Worm (Caenorhabditis elegans) whole organism, mixed stage, embryonic: Measurements from ENCODE around the gene sshk-1.

Experiments used
- M03D4.4 ChIP-seq: sonication (generic microtip); optimal IDR thresholded peaks from 2 replicates; lab custom pipeline; 2017; ENCODE audit warnings: mild to moderate bottlenecking, missing genetic modification characterization, missing compliant biosample characterization
- bed-3 ChIP-seq: fragments of 200-800 bp; sonication (Bioruptor generic); optimal IDR thresholded peaks from 3 replicates; lab custom pipeline; 2018; ENCODE audit warnings: mild to moderate bottlenecking, missing genetic modification characterization, moderate library complexity, missing compliant biosample characterization
- ceh-39 ChIP-seq: fragments of 150-350 bp; optimal IDR thresholded peaks from 2 replicates; lab custom pipeline; 2014; ENCODE audit warnings: missing biosample characterization, missing genetic modification characterization
- ceh-83 ChIP-seq: fragments of 200-800 bp; sonication (Bioruptor generic); optimal IDR thresholded peaks from 2 replicates; lab custom pipeline; 2018; ENCODE audit warnings: mild to moderate bottlenecking, missing genetic modification characterization, missing compliant biosample characterization
- ces-1 ChIP-seq: fragments of 150-350 bp; optimal IDR thresholded peaks from 2 replicates; lab custom pipeline; 2014; ENCODE audit warnings: missing biosample characterization, missing genetic modification reagents, missing genetic modification characterization
- drap-1 ChIP-seq: fragments of 200-800 bp; sonication (Bioruptor generic); optimal IDR thresholded peaks from 3 replicates; lab custom pipeline; 2018; ENCODE audit warnings: mild to moderate bottlenecking, missing genetic modification characterization, missing compliant biosample characterization
- elt-1 ChIP-seq: sonication (generic microtip); optimal IDR thresholded peaks from 2 replicates; lab custom pipeline; 2017; ENCODE audit warnings: missing genetic modification characterization, mild to moderate bottlenecking, missing compliant biosample characterization, antibody characterized with exemption, moderate library complexity, borderline replicate concordance; ENCODE audit not compliant: insufficient read depth
- elt-3 ChIP-seq: fragments of 150-350 bp; optimal IDR thresholded peaks from 2 replicates; lab custom pipeline; 2014; ENCODE audit warnings: missing biosample characterization, missing genetic modification characterization
- flh-1 ChIP-seq: fragments of 200-800 bp; sonication (Bioruptor generic); optimal IDR thresholded peaks from 2 replicates; lab custom pipeline; 2018; ENCODE audit warnings: mild to moderate bottlenecking, missing genetic modification characterization, moderate library complexity, missing compliant biosample characterization
- hlh-1 ChIP-seq: fragments of 150-350 bp; optimal IDR thresholded peaks from 2 replicates; lab custom pipeline; 2014; ENCODE audit warnings: missing biosample characterization, missing genetic modification reagents, missing genetic modification characterization
- lin-13 ChIP-seq: fragments of 150-350 bp; optimal IDR thresholded peaks from 2 replicates; lab custom pipeline; 2014; ENCODE audit warnings: missing biosample characterization, missing genetic modification characterization
- lin-32 ChIP-seq: fragments of 200-800 bp; sonication (Bioruptor generic); optimal IDR thresholded peaks from 2 replicates; lab custom pipeline; 2018; ENCODE audit warnings: mild to moderate bottlenecking, missing genetic modification characterization, missing compliant biosample characterization
- lsy-2 ChIP-seq: fragments of 150-350 bp; optimal IDR thresholded peaks from 2 replicates; lab custom pipeline; 2014; ENCODE audit warnings: missing biosample characterization, missing genetic modification characterization
- mab-5 ChIP-seq: fragments of 150-350 bp; optimal IDR thresholded peaks from 2 replicates; lab custom pipeline; 2014; ENCODE audit warnings: missing biosample characterization, missing genetic modification characterization
- mep-1 ChIP-seq: fragments of 150-350 bp; optimal IDR thresholded peaks from 2 replicates; lab custom pipeline; 2017; ENCODE audit warnings: missing biosample characterization, missing genetic modification reagents, missing genetic modification characterization, inconsistent platforms
- mls-2 ChIP-seq: sonication (generic microtip); optimal IDR thresholded peaks from 2 replicates; lab custom pipeline; 2016; ENCODE audit warnings: mild to moderate bottlenecking, missing genetic modification characterization, moderate library complexity, missing compliant biosample characterization
- nhr-12 ChIP-seq: fragments of 150-350 bp; optimal IDR thresholded peaks from 2 replicates; lab custom pipeline; 2014; ENCODE audit warnings: missing biosample characterization, missing genetic modification characterization
- nhr-2 ChIP-seq: fragments of 150-350 bp; optimal IDR thresholded peaks from 2 replicates; lab custom pipeline; 2014; ENCODE audit warnings: missing biosample characterization, missing genetic modification characterization
- nhr-237 ChIP-seq: fragments of 150-350 bp; optimal IDR thresholded peaks from 2 replicates; lab custom pipeline; 2014; ENCODE audit warnings: missing biosample characterization, missing genetic modification characterization
- nhr-28 ChIP-seq: fragments of 150-350 bp; optimal IDR thresholded peaks from 2 replicates; lab custom pipeline; 2014; ENCODE audit warnings: missing biosample characterization, missing genetic modification characterization
- nhr-76 ChIP-seq: sonication (generic microtip); optimal IDR thresholded peaks from 2 replicates; lab custom pipeline; 2017; ENCODE audit warnings: missing biosample characterization, missing genetic modification characterization
- pha-4 ChIP-seq: fragments of 150-350 bp; optimal IDR thresholded peaks from 2 replicates; lab custom pipeline; 2018; ENCODE audit warnings: missing biosample characterization, missing genetic modification reagents, missing genetic modification characterization
- sem-2 ChIP-seq: fragments of 200-800 bp; sonication (Bioruptor generic); optimal IDR thresholded peaks from 2 replicates; lab custom pipeline; 2018; ENCODE audit warnings: mild to moderate bottlenecking, missing genetic modification characterization, missing compliant biosample characterization
- snpc-4 ChIP-seq: fragments of 150-350 bp; optimal IDR thresholded peaks from 2 replicates; lab custom pipeline; 2014; ENCODE audit warnings: missing biosample characterization, missing genetic modification characterization
- sptf-1 ChIP-seq: sonication (generic microtip); optimal IDR thresholded peaks from 2 replicates; lab custom pipeline; 2017; ENCODE audit warnings: mild to moderate bottlenecking, missing genetic modification characterization, moderate library complexity, missing compliant biosample characterization
- tbx-8 ChIP-seq: fragments of 200-800 bp; sonication (Bioruptor generic); optimal IDR thresholded peaks from 2 replicates; lab custom pipeline; 2018; ENCODE audit warnings: mild to moderate bottlenecking, missing genetic modification characterization, moderate library complexity, missing compliant biosample characterization
- unc-120 ChIP-seq: sonication (generic microtip); optimal IDR thresholded peaks from 2 replicates; lab custom pipeline; 2017; ENCODE audit warnings: missing genetic modification characterization, missing compliant biosample characterization; ENCODE audit not compliant: poor library complexity, severe bottlenecking
- unc-39 ChIP-seq: fragments of 150-350 bp; optimal IDR thresholded peaks from 2 replicates; lab custom pipeline; 2014; ENCODE audit warnings: missing biosample characterization, missing genetic modification characterization
- unc-62 ChIP-seq: fragments of 150-350 bp; optimal IDR thresholded peaks from 2 replicates; lab custom pipeline; 2014; ENCODE audit warnings: missing biosample characterization, missing genetic modification reagents, missing genetic modification characterization
- ztf-11 ChIP-seq: fragments of 150-350 bp; optimal IDR thresholded peaks from 2 replicates; lab custom pipeline; 2014; ENCODE audit warnings: missing biosample characterization, missing genetic modification characterization

The sshk-1 gene

ce11 chrV:20778257-20778697, 37.7 kb upstream of the sshk-1 start:
- peak; percentile 58 for TF ChIP-seq lsy-2 (tag; lab: Kevin White, UChicago)
- peak; percentile 87 for TF ChIP-seq mep-1
- peak; percentile 88 for TF ChIP-seq unc-120 (tag; lab: Kevin White, UChicago)
- peak; percentile 80 for TF ChIP-seq hlh-1 (tag; lab: Kevin White, UChicago)
- TF ChIP-seq ces-1 (GFP tag; lab: Kevin White, UChicago), result peak; percentile 95
- no peak for TF ChIP-seq sem-2 (GFP tag; lab: Kevin White, UChicago)
- TF ChIP-seq ceh-83 (GFP tag; lab: Kevin White, UChicago), result no peak
- no peak for TF ChIP-seq mls-2 (tag; lab: Kevin White, UChicago)
- TF ChIP-seq nhr-76 (tag; lab: Kevin White, UChicago), result no peak
- peak; percentile 88 for TF ChIP-seq nhr-237 (tag; lab: Kevin White, UChicago)
- TF ChIP-seq pha-4 (tag; lab: Kevin White, UChicago), result no peak
- peak; percentile 48 for TF ChIP-seq lin-13 (tag; lab: Kevin White, UChicago)
- peak; percentile 28 for TF ChIP-seq ceh-39 (tag; lab: Kevin White, UChicago)
- TF ChIP-seq M03D4.4, result no peak
- peak; percentile 21 for TF ChIP-seq elt-3 (tag; lab: Kevin White, UChicago)
- TF ChIP-seq mab-5 (tag; lab: Kevin White, UChicago), result peak; percentile 27
- no peak for TF ChIP-seq flh-1 (GFP tag; lab: Kevin White, UChicago)
- no peak for TF ChIP-seq nhr-28 (tag; lab: Kevin White, UChicago)
- TF ChIP-seq sptf-1, result peak; percentile 52
- no peak for TF ChIP-seq bed-3 (GFP tag; lab: Kevin White, UChicago)
- no peak for TF ChIP-seq ztf-11 (tag; lab: Kevin White, UChicago)
- TF ChIP-seq drap-1 (GFP tag; lab: Kevin White, UChicago), result no peak
- peak; percentile 94 for TF ChIP-seq unc-62 (GFP tag; lab: Kevin White, UChicago)
- peak; percentile 86 for TF ChIP-seq nhr-2 (tag; lab: Kevin White, UChicago)
- no peak for TF ChIP-seq lin-32
- no peak for TF ChIP-seq tbx-8 (GFP tag; lab: Kevin White, UChicago)

- TF ChIP-seq mls-2 (tag; lab: Kevin White, UChicago) (no peak), elt-1 (peak; percentile 15), nhr-2 (tag; lab: Kevin White, UChicago) (no peak)
These were observed 37.1 kb upstream of the sshk-1 start for ce11 chrV:20778886-20779285.

ce11 chrV:20779707-20780346, 36.1 kb upstream of the sshk-1 start:
- TF ChIP-seq unc-62 (GFP tag; lab: Kevin White, UChicago), result peak; percentile 54
- TF ChIP-seq bed-3 (GFP tag; lab: Kevin White, UChicago), result no peak
- peak; percentile 82 for TF ChIP-seq hlh-1 (tag; lab: Kevin White, UChicago)
- no peak for TF ChIP-seq nhr-12
- no peak for TF ChIP-seq elt-1
- no peak for TF ChIP-seq lsy-2 (tag; lab: Kevin White, UChicago)
- TF ChIP-seq, all 35 proteins: peak for 2

- TF ChIP-seq nhr-28 (tag; lab: Kevin White, UChicago) (no peak), M03D4.4 (no peak), flh-1 (GFP tag; lab: Kevin White, UChicago) (no peak), lin-32 (no peak), bed-3 (GFP tag; lab: Kevin White, UChicago) (no peak), ceh-39 (tag; lab: Kevin White, UChicago) (no peak), ces-1 (GFP tag; lab: Kevin White, UChicago) (no peak), snpc-4 (tag; lab: Kevin White, UChicago) (no peak), lin-13 (tag; lab: Kevin White, UChicago) (no peak), sptf-1 (no peak), mls-2 (tag; lab: Kevin White, UChicago) (no peak), mab-5 (tag; lab: Kevin White, UChicago) (no peak), unc-62 (GFP tag; lab: Kevin White, UChicago) (no peak), nhr-12 (no peak), ztf-11 (tag; lab: Kevin White, UChicago) (no peak), ceh-83 (GFP tag; lab: Kevin White, UChicago) (no peak), unc-39 (tag; lab: Kevin White, UChicago) (no peak), elt-3 (tag; lab: Kevin White, UChicago) (no peak)
- TF ChIP-seq, all 35 proteins: peak for 0
These were observed 35.5 kb upstream of the sshk-1 start, which contains the start of gene hif-1 for ce11 chrV:20780400-20780799. Gene hif-1, plus strand, starts transcription at chrV:20780407.
